Worm (Caenorhabditis elegans) whole organism, young adult: Measurements from ENCODE around the gene Y94H6A.2.
A peak's percentile ranks its signal among the peaks of the same experiment; 100 is the strongest.

ENCODE experiments used
- B0336.3 ChIP-seq: fragments of 200-800 bp; sonication (Bioruptor generic); IDR thresholded peaks from 2 replicates; pipeline ENCODE4 v1.3.6; 2022; ENCODE audit warnings: missing genetic modification characterization, missing compliant biosample characterization
- C06A6.2 ChIP-seq: fragments of 200-800 bp; sonication (Bioruptor generic); conservative IDR thresholded peaks from 2 replicates; pipeline ENCODE4 v1.3.6; 2022; ENCODE audit warnings: missing genetic modification characterization, missing compliant biosample characterization
- D2030.7 ChIP-seq: fragments of 200-800 bp; sonication (Bioruptor generic); IDR thresholded peaks from 2 replicates; pipeline ENCODE4 v1.3.6; 2022; ENCODE audit warnings: missing genetic modification reagents, missing genetic modification characterization, missing compliant biosample characterization
- F22D6.2 ChIP-seq: sonication (generic microtip); optimal IDR thresholded peaks from 2 replicates; lab custom pipeline; 2016; ENCODE audit warnings: mild to moderate bottlenecking, missing genetic modification characterization, missing compliant biosample characterization
- F33H1.4 ChIP-seq: fragments of 200-800 bp; sonication (Bioruptor generic); IDR thresholded peaks from 2 replicates; pipeline ENCODE4 v1.3.6; 2022; ENCODE audit warnings: missing genetic modification reagents, missing genetic modification characterization, missing compliant biosample characterization
- F52B5.7 ChIP-seq: sonication (generic microtip); optimal IDR thresholded peaks from 2 replicates; lab custom pipeline; 2016; ENCODE audit warnings: mild to moderate bottlenecking, missing genetic modification characterization, missing compliant biosample characterization
- K11D2.4 ChIP-seq: fragments of 200-800 bp; sonication (Bioruptor generic); IDR thresholded peaks from 2 replicates; pipeline ENCODE4 v1.3.6; 2022; ENCODE audit warnings: missing genetic modification reagents, missing genetic modification characterization, missing compliant biosample characterization
- T07F8.4 ChIP-seq: sonication (generic microtip); optimal IDR thresholded peaks from 2 replicates; lab custom pipeline; 2016; ENCODE audit warnings: mild to moderate bottlenecking, missing genetic modification characterization, moderate library complexity, missing compliant biosample characterization
- Y53G8AR.9 ChIP-seq: fragments of 200-800 bp; sonication (Bioruptor generic); conservative IDR thresholded peaks from 2 replicates; pipeline ENCODE4 v1.3.6; 2022; ENCODE audit warnings: missing genetic modification reagents, missing genetic modification characterization, missing compliant biosample characterization
- Y56A3A.18 ChIP-seq: fragments of 200-800 bp; sonication (Bioruptor generic); IDR thresholded peaks from 2 replicates; pipeline ENCODE4 v1.3.6; 2022; ENCODE audit warnings: missing genetic modification reagents, missing genetic modification characterization, missing compliant biosample characterization
- Y79H2A.3 ChIP-seq: fragments of 200-800 bp; sonication (Bioruptor generic); conservative IDR thresholded peaks from 2 replicates; pipeline ENCODE4 v1.3.6; 2022; ENCODE audit warnings: missing genetic modification reagents, missing genetic modification characterization, missing compliant biosample characterization
- Y95B8A.8 ChIP-seq: fragments of 200-800 bp; sonication (Bioruptor generic); IDR thresholded peaks from 2 replicates; pipeline ENCODE4 v1.3.6; 2022; ENCODE audit warnings: missing genetic modification reagents, missing genetic modification characterization, missing compliant biosample characterization
- atf-7 ChIP-seq: sonication (generic microtip); optimal IDR thresholded peaks from 2 replicates; lab custom pipeline; 2017; ENCODE audit warnings: mild to moderate bottlenecking, missing genetic modification characterization, missing compliant biosample characterization
- athp-1 ChIP-seq: sonication (generic microtip); optimal IDR thresholded peaks from 2 replicates; lab custom pipeline; 2017; ENCODE audit warnings: mild to moderate bottlenecking, missing genetic modification characterization, missing compliant biosample characterization
- cebp-1 ChIP-seq, 2 experiments: fragments of 200-800 bp in 1 of 2; sonication (Bioruptor generic) in 1 of 2; sonication (generic microtip) in 1 of 2; IDR thresholded peaks in 1 of 2; optimal IDR thresholded peaks in 1 of 2; 2 replicates each; pipeline versions ENCODE4 v1.3.6 to Lab custom; 2017 to 2022; ENCODE audit warnings: missing compliant biosample characterization in 2 of 2, missing genetic modification characterization in 2 of 2, mild to moderate bottlenecking in 1 of 2, missing genetic modification reagents in 1 of 2, moderate library complexity in 1 of 2
- ceh-40 ChIP-seq: fragments of 200-800 bp; sonication (Bioruptor generic); IDR thresholded peaks from 2 replicates; pipeline ENCODE4 v1.3.6; 2022; ENCODE audit warnings: missing genetic modification characterization, missing compliant biosample characterization
- ceh-79 ChIP-seq: sonication (generic microtip); optimal IDR thresholded peaks from 2 replicates; lab custom pipeline; 2017; ENCODE audit warnings: mild to moderate bottlenecking, missing genetic modification characterization, missing compliant biosample characterization
- chd-7 ChIP-seq: sonication (generic microtip); optimal IDR thresholded peaks from 2 replicates; lab custom pipeline; 2016; ENCODE audit warnings: mild to moderate bottlenecking, missing genetic modification characterization, moderate library complexity, missing compliant biosample characterization
- egl-44 ChIP-seq: fragments of 200-800 bp; sonication (Bioruptor generic); IDR thresholded peaks from 2 replicates; pipeline ENCODE4 v1.3.6; 2022; ENCODE audit warnings: missing genetic modification reagents, missing genetic modification characterization, missing compliant biosample characterization
- egrh-3 ChIP-seq: fragments of 200-800 bp; sonication (Bioruptor generic); IDR thresholded peaks from 2 replicates; pipeline ENCODE4 v1.3.6; 2022; ENCODE audit warnings: missing genetic modification reagents, missing genetic modification characterization, missing compliant biosample characterization
- ekl-4 ChIP-seq: fragments of 200-800 bp; sonication (Bioruptor generic); IDR thresholded peaks from 2 replicates; pipeline ENCODE4 v1.3.6; 2022; ENCODE audit warnings: missing genetic modification reagents, missing genetic modification characterization, missing compliant biosample characterization
- ets-4 ChIP-seq: fragments of 200-800 bp; sonication (Bioruptor generic); optimal IDR thresholded peaks from 2 replicates; lab custom pipeline; 2018; ENCODE audit warnings: mild to moderate bottlenecking, missing genetic modification characterization, missing compliant biosample characterization
- gei-17 ChIP-seq: fragments of 200-800 bp; sonication (Bioruptor generic); optimal IDR thresholded peaks from 2 replicates; lab custom pipeline; 2018; ENCODE audit warnings: mild to moderate bottlenecking, missing genetic modification characterization, missing compliant biosample characterization
- hlh-26 ChIP-seq: fragments of 200-800 bp; sonication (Bioruptor generic); conservative IDR thresholded peaks from 2 replicates; pipeline ENCODE4 v1.3.6; 2022; ENCODE audit warnings: missing genetic modification reagents, missing genetic modification characterization, missing compliant biosample characterization
- hmg-20 ChIP-seq: fragments of 200-800 bp; sonication (Bioruptor generic); IDR thresholded peaks from 2 replicates; pipeline ENCODE4 v1.3.6; 2022; ENCODE audit warnings: missing genetic modification reagents, missing genetic modification characterization, missing compliant biosample characterization
- hsf-1 ChIP-seq: fragments of 200-800 bp; sonication (Bioruptor generic); IDR thresholded peaks from 2 replicates; pipeline ENCODE4 v1.3.6; 2022; ENCODE audit warnings: missing genetic modification reagents, missing genetic modification characterization, missing compliant biosample characterization
- lag-1 ChIP-seq: fragments of 200-800 bp; sonication (Bioruptor generic); IDR thresholded peaks from 2 replicates; pipeline ENCODE4 v1.3.6; 2022; ENCODE audit warnings: missing genetic modification reagents, missing genetic modification characterization, missing compliant biosample characterization
- let-526 ChIP-seq: fragments of 200-800 bp; sonication (Bioruptor generic); IDR thresholded peaks from 2 replicates; pipeline ENCODE4 v1.3.6; 2022; ENCODE audit warnings: missing genetic modification reagents, missing genetic modification characterization, missing compliant biosample characterization
- lin-54 ChIP-seq: fragments of 200-800 bp; sonication (Bioruptor generic); optimal IDR thresholded peaks from 2 replicates; lab custom pipeline; 2018; ENCODE audit warnings: mild to moderate bottlenecking, missing genetic modification characterization, missing compliant biosample characterization
- lsy-27 ChIP-seq: sonication (generic microtip); optimal IDR thresholded peaks from 2 replicates; lab custom pipeline; 2017; ENCODE audit warnings: missing genetic modification characterization, mild to moderate bottlenecking, missing compliant biosample characterization, antibody characterized with exemption, missing genotype, borderline replicate concordance; ENCODE audit not compliant: insufficient read depth
- madf-10 ChIP-seq: sonication (generic microtip); optimal IDR thresholded peaks from 2 replicates; lab custom pipeline; 2016; ENCODE audit warnings: mild to moderate bottlenecking, missing genetic modification characterization, missing compliant biosample characterization
- madf-3 ChIP-seq: fragments of 200-800 bp; sonication (Bioruptor generic); IDR thresholded peaks from 2 replicates; pipeline ENCODE4 v1.3.6; 2022; ENCODE audit warnings: missing genetic modification reagents, missing genetic modification characterization, missing compliant biosample characterization
- madf-6 ChIP-seq: fragments of 200-800 bp; sonication (Bioruptor generic); IDR thresholded peaks from 2 replicates; pipeline ENCODE4 v1.3.6; 2022; ENCODE audit warnings: missing genetic modification reagents, missing genetic modification characterization, missing compliant biosample characterization
- nfya-1 ChIP-seq: sonication (generic microtip); optimal IDR thresholded peaks from 2 replicates; lab custom pipeline; 2017; ENCODE audit warnings: antibody characterized with exemption, missing compliant biosample characterization, missing genetic modification characterization, borderline replicate concordance; ENCODE audit not compliant: insufficient read depth
- nfyb-1 ChIP-seq: fragments of 200-800 bp; sonication (Bioruptor generic); IDR thresholded peaks from 2 replicates; pipeline ENCODE4 v1.3.6; 2022; ENCODE audit warnings: missing genetic modification reagents, missing genetic modification characterization, missing compliant biosample characterization
- nhr-80 ChIP-seq: sonication (generic microtip); optimal IDR thresholded peaks from 2 replicates; lab custom pipeline; 2016; ENCODE audit warnings: missing genetic modification characterization, missing compliant biosample characterization
- nhr-90 ChIP-seq: sonication (generic microtip); optimal IDR thresholded peaks from 2 replicates; lab custom pipeline; 2016; ENCODE audit warnings: missing genotype, mild to moderate bottlenecking, missing genetic modification characterization, missing compliant biosample characterization
- pbrm-1 ChIP-seq: fragments of 200-800 bp; sonication (Bioruptor generic); IDR thresholded peaks from 2 replicates; pipeline ENCODE4 v1.3.6; 2022; ENCODE audit warnings: missing genetic modification reagents, missing genetic modification characterization, missing compliant biosample characterization
- repo-1 ChIP-seq: sonication (generic microtip); optimal IDR thresholded peaks from 2 replicates; lab custom pipeline; 2017; ENCODE audit warnings: mild to moderate bottlenecking, missing genetic modification characterization, missing compliant biosample characterization
- somi-1 ChIP-seq: fragments of 200-800 bp; sonication (Bioruptor generic); optimal IDR thresholded peaks from 2 replicates; lab custom pipeline; 2018; ENCODE audit warnings: mild to moderate bottlenecking, missing genetic modification characterization, missing compliant biosample characterization
- tbp1 ChIP-seq: fragments of 200-800 bp; sonication (Bioruptor generic); optimal IDR thresholded peaks from 2 replicates; lab custom pipeline; 2018; ENCODE audit warnings: mild to moderate bottlenecking, missing genetic modification characterization, missing compliant biosample characterization
- tlf-1 ChIP-seq: fragments of 200-800 bp; sonication (Bioruptor generic); optimal IDR thresholded peaks from 2 replicates; lab custom pipeline; 2018; ENCODE audit warnings: mild to moderate bottlenecking, missing genetic modification characterization, missing compliant biosample characterization
- unc-130 ChIP-seq: sonication (generic microtip); optimal IDR thresholded peaks from 2 replicates; lab custom pipeline; 2016; ENCODE audit warnings: missing genetic modification reagents, missing genetic modification characterization, missing compliant biosample characterization
- zim-3 ChIP-seq: sonication (generic microtip); optimal IDR thresholded peaks from 2 replicates; lab custom pipeline; 2017; ENCODE audit warnings: mild to moderate bottlenecking, missing genetic modification characterization, moderate library complexity, missing compliant biosample characterization
- ztf-22 ChIP-seq: fragments of 200-800 bp; sonication (Bioruptor generic); optimal IDR thresholded peaks from 2 replicates; lab custom pipeline; 2018; ENCODE audit warnings: mild to moderate bottlenecking, missing genetic modification characterization, moderate library complexity, missing compliant biosample characterization
- ztf-25 ChIP-seq: fragments of 200-800 bp; sonication (Bioruptor generic); IDR thresholded peaks from 2 replicates; pipeline ENCODE4 v1.3.6; 2022; ENCODE audit warnings: missing genetic modification reagents, missing genetic modification characterization, missing compliant biosample characterization
- ztf-3 ChIP-seq: fragments of 200-800 bp; sonication (Bioruptor generic); optimal IDR thresholded peaks from 2 replicates; lab custom pipeline; 2018; ENCODE audit warnings: mild to moderate bottlenecking, missing genetic modification characterization, missing compliant biosample characterization

The Y94H6A.2 gene

ce11 chrIV:2709590-2710201 is 20.4 kb upstream of the Y94H6A.2 start:
- TF ChIP-seq D2030.7 (GFP tag; lab: Robert Waterston, UW) (no peak), zim-3 (tag; lab: Kevin White, UChicago) (no peak), K11D2.4 (GFP tag; lab: Robert Waterston, UW) (peak; percentile 55), atf-7 (tag; lab: Kevin White, UChicago) (peak; percentile 65), T07F8.4 (tag; lab: Kevin White, UChicago) (no peak), tbp1 (peak; percentile 46), F22D6.2 (tag; lab: Kevin White, UChicago) (no peak), ztf-25 (GFP tag; lab: Robert Waterston, UW) (no peak), F33H1.4 (no peak), unc-130 (no peak), Y56A3A.18 (peak; percentile 88), ztf-22 (GFP tag; lab: Kevin White, UChicago) (peak; percentile 90), gei-17 (GFP tag; lab: Kevin White, UChicago) (peak; percentile 20), F52B5.7 (no peak), cebp-1 (GFP tag; IDR thresholded peaks at IDR 0.05; lab: Robert Waterston, UW) (peak; percentile 68; the same call in 1 of the 2 replicates), cebp-1 (tag; optimal IDR thresholded peaks at IDR 0.05; lab: Kevin White, UChicago) (peak; percentile 76), pbrm-1 (GFP tag; lab: Robert Waterston, UW) (0 out of 2 replicates have a peak, but pooled peaks have one; percentile 49), egrh-3 (GFP tag; lab: Robert Waterston, UW) (no peak), hmg-20 (GFP tag; lab: Robert Waterston, UW) (peak; percentile 26; the same call in 1 of the 2 replicates), madf-3 (GFP tag; lab: Robert Waterston, UW) (peak; percentile 60; the same call in 1 of the 2 replicates), lsy-27 (tag; lab: Kevin White, UChicago) (no peak), lag-1 (GFP tag; lab: Robert Waterston, UW) (no peak), ztf-3 (peak; percentile 26), nhr-90 (tag; lab: Kevin White, UChicago) (no peak), somi-1 (no peak), madf-10 (peak; percentile 60), C06A6.2 (GFP tag; lab: Robert Waterston, UW) (peak; percentile 54; the same call in 1 of the 2 replicates), nfya-1 (tag; lab: Kevin White, UChicago) (no peak), nhr-80 (peak; percentile 21), nfyb-1 (GFP tag; lab: Robert Waterston, UW) (peak; percentile 90), lin-54 (GFP tag; lab: Kevin White, UChicago) (peak; percentile 31), tlf-1 (peak; percentile 88), ceh-79 (tag; lab: Kevin White, UChicago) (no peak), Y53G8AR.9 (GFP tag; lab: Robert Waterston, UW) (peak; percentile 87), chd-7 (peak; percentile 48), B0336.3 (GFP tag; lab: Robert Waterston, UW) (peak; percentile 79), ekl-4 (GFP tag; lab: Robert Waterston, UW) (no peak), repo-1 (tag; lab: Kevin White, UChicago) (peak; percentile 24), ceh-40 (0 out of 2 replicates have a peak, but pooled peaks have one; percentile 56), Y79H2A.3 (peak; percentile 67), athp-1 (tag; lab: Kevin White, UChicago) (no peak), Y95B8A.8 (GFP tag; lab: Robert Waterston, UW) (peak; percentile 77), egl-44 (GFP tag; lab: Robert Waterston, UW) (peak; percentile 65; the same call in 1 of the 2 replicates), madf-6 (0 out of 2 replicates have a peak, but pooled peaks have one; percentile 29), hlh-26 (GFP tag; lab: Robert Waterston, UW) (no peak), ets-4 (GFP tag; lab: Kevin White, UChicago) (peak; percentile 63), let-526 (0 out of 2 replicates have a peak, but pooled peaks have one; percentile 49), hsf-1 (0 out of 2 replicates have a peak, but pooled peaks have one; percentile 54)
